Worm (Caenorhabditis elegans) whole organism, late embryonic: Measurements from ENCODE around the gene ttr-28.

Experiments used
- C08G9.2 ChIP-seq: sonication (generic microtip); optimal IDR thresholded peaks from 2 replicates; lab custom pipeline; 2016; ENCODE audit warnings: mild to moderate bottlenecking, missing genetic modification characterization, moderate library complexity, missing compliant biosample characterization
- C38D4.7 ChIP-seq: fragments of 200-800 bp; sonication (Bioruptor generic); optimal IDR thresholded peaks from 2 replicates; lab custom pipeline; 2018; ENCODE audit warnings: mild to moderate bottlenecking, missing genetic modification characterization, moderate library complexity, missing compliant biosample characterization
- K09A11.1 ChIP-seq: sonication (generic microtip); optimal IDR thresholded peaks from 2 replicates; lab custom pipeline; 2017; ENCODE audit warnings: antibody characterized with exemption, mild to moderate bottlenecking, missing genetic modification characterization, missing compliant biosample characterization; ENCODE audit not compliant: insufficient read depth
- T23F11.4 ChIP-seq: fragments of 200-800 bp; sonication (Bioruptor generic); optimal IDR thresholded peaks from 2 replicates; lab custom pipeline; 2018; ENCODE audit warnings: mild to moderate bottlenecking, missing genetic modification characterization, missing compliant biosample characterization
- Y22D7AL.16 ChIP-seq: sonication (generic microtip); optimal IDR thresholded peaks from 2 replicates; lab custom pipeline; 2016; ENCODE audit warnings: missing genetic modification characterization, missing compliant biosample characterization
- ama-1 ChIP-seq: fragments of 150-350 bp; optimal IDR thresholded peaks from 2 replicates; lab custom pipeline; 2014
- ceh-19 ChIP-seq: fragments of 200-800 bp; sonication (Bioruptor generic); optimal IDR thresholded peaks from 2 replicates; lab custom pipeline; 2018; ENCODE audit warnings: mild to moderate bottlenecking, missing genetic modification characterization, missing compliant biosample characterization
- ceh-2 ChIP-seq: sonication (generic microtip); optimal IDR thresholded peaks from 2 replicates; lab custom pipeline; 2016; ENCODE audit warnings: missing genotype, missing genetic modification characterization, missing compliant biosample characterization
- ceh-22 ChIP-seq: sonication (generic microtip); optimal IDR thresholded peaks from 2 replicates; lab custom pipeline; 2017; ENCODE audit warnings: missing biosample characterization, missing genetic modification characterization
- ceh-24 ChIP-seq: sonication (generic microtip); optimal IDR thresholded peaks from 2 replicates; lab custom pipeline; 2016; ENCODE audit warnings: mild to moderate bottlenecking, missing genetic modification characterization, missing compliant biosample characterization
- ceh-31 ChIP-seq: sonication (generic microtip); optimal IDR thresholded peaks from 2 replicates; lab custom pipeline; 2016; ENCODE audit warnings: missing genetic modification characterization, missing compliant biosample characterization
- ceh-48 ChIP-seq: sonication (generic microtip); optimal IDR thresholded peaks from 2 replicates; lab custom pipeline; 2016; ENCODE audit warnings: missing genetic modification characterization, inconsistent platforms, missing compliant biosample characterization
- ceh-6 ChIP-seq: fragments of 200-800 bp; sonication (Bioruptor generic); optimal IDR thresholded peaks from 2 replicates; lab custom pipeline; 2018; ENCODE audit warnings: mild to moderate bottlenecking, missing genetic modification characterization, missing compliant biosample characterization
- ceh-9 ChIP-seq: sonication (generic microtip); optimal IDR thresholded peaks from 2 replicates; lab custom pipeline; 2016; ENCODE audit warnings: mild to moderate bottlenecking, missing genetic modification characterization, inconsistent platforms, missing compliant biosample characterization
- dve-1 ChIP-seq: sonication (generic microtip); optimal IDR thresholded peaks from 2 replicates; lab custom pipeline; 2017; ENCODE audit warnings: antibody characterized with exemption, mild to moderate bottlenecking, missing genetic modification characterization, missing compliant biosample characterization
- elt-2 ChIP-seq: sonication (generic microtip); optimal IDR thresholded peaks from 2 replicates; lab custom pipeline; 2016; ENCODE audit warnings: missing genetic modification reagents, missing genetic modification characterization, missing compliant biosample characterization
- ets-4 ChIP-seq: sonication (generic microtip); optimal IDR thresholded peaks from 2 replicates; lab custom pipeline; 2016; ENCODE audit warnings: missing genetic modification characterization, missing compliant biosample characterization
- eyg-1 ChIP-seq: sonication (generic microtip); optimal IDR thresholded peaks from 2 replicates; lab custom pipeline; 2016; ENCODE audit warnings: missing genotype, missing genetic modification characterization, missing compliant biosample characterization
- fax-1 ChIP-seq: sonication (generic microtip); optimal IDR thresholded peaks from 2 replicates; lab custom pipeline; 2016; ENCODE audit warnings: missing genotype, missing genetic modification characterization, missing compliant biosample characterization
- fkh-10 ChIP-seq: fragments of 150-350 bp; optimal IDR thresholded peaks from 2 replicates; lab custom pipeline; 2014; ENCODE audit warnings: missing biosample characterization, missing genetic modification reagents, missing genetic modification characterization
- fkh-6 ChIP-seq: sonication (generic microtip); optimal IDR thresholded peaks from 2 replicates; lab custom pipeline; 2016; ENCODE audit warnings: missing genetic modification characterization, missing compliant biosample characterization
- gmeb-2 ChIP-seq: sonication (generic microtip); optimal IDR thresholded peaks from 2 replicates; lab custom pipeline; 2016; ENCODE audit warnings: missing genetic modification characterization, inconsistent platforms, missing compliant biosample characterization
- hlh-13 ChIP-seq: fragments of 200-800 bp; sonication (Bioruptor generic); optimal IDR thresholded peaks from 2 replicates; lab custom pipeline; 2018; ENCODE audit warnings: mild to moderate bottlenecking, missing genetic modification characterization, missing compliant biosample characterization
- hlh-8 ChIP-seq: sonication (generic microtip); optimal IDR thresholded peaks from 2 replicates; lab custom pipeline; 2016; ENCODE audit warnings: missing genotype, missing genetic modification characterization, missing compliant biosample characterization
- lim-6 ChIP-seq: sonication (generic microtip); optimal IDR thresholded peaks from 2 replicates; lab custom pipeline; 2016; ENCODE audit warnings: missing genetic modification characterization, missing compliant biosample characterization
- npax-4 ChIP-seq: sonication (generic microtip); optimal IDR thresholded peaks from 2 replicates; lab custom pipeline; 2016; ENCODE audit warnings: missing genetic modification characterization, missing compliant biosample characterization
- odd-2 ChIP-seq: sonication (generic microtip); optimal IDR thresholded peaks from 2 replicates; lab custom pipeline; 2017; ENCODE audit warnings: antibody characterized with exemption, mild to moderate bottlenecking, missing genetic modification characterization, missing compliant biosample characterization
- pqm-1 ChIP-seq: sonication (generic microtip); optimal IDR thresholded peaks from 2 replicates; lab custom pipeline; 2016; ENCODE audit warnings: missing genetic modification characterization, missing compliant biosample characterization
- pros-1 ChIP-seq: fragments of 150-350 bp; optimal IDR thresholded peaks from 2 replicates; lab custom pipeline; 2014; ENCODE audit warnings: missing biosample characterization, missing genetic modification reagents, missing genetic modification characterization
- sox-2 ChIP-seq: fragments of 200-800 bp; sonication (Bioruptor generic); IDR thresholded peaks from 2 replicates; pipeline ENCODE4 v1.3.6; 2022; ENCODE audit warnings: missing genetic modification reagents, missing genetic modification characterization, missing compliant biosample characterization
- sox-4 ChIP-seq: sonication (generic microtip); optimal IDR thresholded peaks from 2 replicates; lab custom pipeline; 2017; ENCODE audit warnings: mild to moderate bottlenecking, missing genetic modification characterization, inconsistent platforms, missing compliant biosample characterization
- ttx-3 ChIP-seq: sonication (generic microtip); optimal IDR thresholded peaks from 2 replicates; lab custom pipeline; 2016; ENCODE audit warnings: missing genetic modification reagents, missing genetic modification characterization, missing compliant biosample characterization
- unc-3 ChIP-seq, 2 experiments: fragments of 200-800 bp in 1 of 2; sonication (Bioruptor generic) in 1 of 2; sonication (generic microtip) in 1 of 2; conservative IDR thresholded peaks in 1 of 2; optimal IDR thresholded peaks in 1 of 2; 2 replicates each; pipeline versions ENCODE4 v1.3.6 to Lab custom; 2016 to 2022; ENCODE audit warnings: missing compliant biosample characterization in 2 of 2, missing genetic modification characterization in 2 of 2, missing genetic modification reagents in 1 of 2
- zip-5 ChIP-seq: sonication (generic microtip); optimal IDR thresholded peaks from 2 replicates; lab custom pipeline; 2016; ENCODE audit warnings: missing genetic modification characterization, missing compliant biosample characterization
- ztf-16 ChIP-seq: sonication (generic microtip); optimal IDR thresholded peaks from 2 replicates; lab custom pipeline; 2017; ENCODE audit warnings: missing genetic modification characterization, missing compliant biosample characterization

The ttr-28 gene

DNA sequence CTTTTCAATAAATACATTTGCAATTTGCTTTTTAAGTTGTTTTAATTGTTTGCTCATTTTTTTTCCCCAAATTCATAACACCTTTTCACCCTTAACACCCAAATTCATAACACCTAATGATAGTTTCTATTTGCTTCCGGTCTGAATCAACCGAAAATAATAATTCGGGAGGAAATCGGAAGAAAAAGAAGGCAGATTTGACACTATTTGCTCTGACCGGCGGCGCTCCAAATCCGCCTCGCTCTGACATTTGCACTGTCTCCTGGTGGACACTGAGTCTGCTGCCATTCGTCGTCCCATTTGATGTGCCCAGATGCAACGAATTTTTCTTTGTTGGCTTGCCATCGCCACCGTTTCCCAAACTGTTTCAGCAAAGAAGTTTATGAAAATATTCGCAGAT, 19.2 kb upstream of the ttr-28 start, which contains the start of gene pqn-67:
TSS of gene pqn-67 (plus strand) at position 301 of the 400 bp plus-strand sequence.
- no peak for TF ChIP-seq dve-1 (tag; lab: Kevin White, UChicago)
- no peak for TF ChIP-seq zip-5 (tag; lab: Kevin White, UChicago)
- TF ChIP-seq sox-2 (GFP tag; lab: Robert Waterston, UW), result no peak
- TF ChIP-seq ceh-19 (GFP tag; lab: Kevin White, UChicago), result no peak
- TF ChIP-seq gmeb-2, result no peak
- TF ChIP-seq ceh-24 (tag; lab: Kevin White, UChicago), result no peak
- no peak for TF ChIP-seq ceh-9
- TF ChIP-seq C08G9.2 (tag; lab: Kevin White, UChicago), result no peak
- no peak for TF ChIP-seq Y22D7AL.16 (tag; lab: Kevin White, UChicago)
- TF ChIP-seq ceh-22, result no peak
- TF ChIP-seq ets-4, result no peak
- no peak for TF ChIP-seq K09A11.1 (tag; lab: Kevin White, UChicago)
- TF ChIP-seq C38D4.7 (GFP tag; lab: Kevin White, UChicago), result no peak
- no peak for TF ChIP-seq ttx-3 (tag; lab: Kevin White, UChicago)
- TF ChIP-seq ceh-48 (tag; lab: Kevin White, UChicago), result no peak
- no peak for TF ChIP-seq hlh-8 (tag; lab: Kevin White, UChicago)
- TF ChIP-seq hlh-13 (GFP tag; lab: Kevin White, UChicago), result no peak
- TF ChIP-seq ceh-2 (tag; lab: Kevin White, UChicago), result no peak
- TF ChIP-seq eyg-1, result no peak
- TF ChIP-seq unc-3 (GFP tag; conservative IDR thresholded peaks at IDR 0.05; lab: Robert Waterston, UW), result no peak
- no peak for TF ChIP-seq unc-3 (tag; optimal IDR thresholded peaks at IDR 0.05; lab: Kevin White, UChicago)

DNA sequence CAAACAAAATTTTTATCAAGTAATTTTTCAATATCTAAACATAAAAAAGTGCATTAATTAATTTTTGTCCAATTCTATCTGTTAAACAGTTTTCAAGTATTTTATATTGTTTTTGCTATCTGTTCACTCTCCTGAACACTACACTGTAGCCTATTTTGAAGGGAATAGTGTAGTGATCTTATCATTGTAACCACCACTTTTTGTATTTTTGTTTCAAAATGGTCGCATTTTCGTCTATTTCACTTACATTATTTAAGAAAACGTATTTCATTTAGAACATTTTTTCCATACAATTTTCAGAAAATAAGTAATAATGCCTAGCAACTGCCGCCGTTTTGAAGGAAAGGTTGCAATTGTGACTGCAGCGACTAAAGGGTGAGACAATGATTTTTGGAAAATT, 17.3 kb upstream of the ttr-28 start, which contains the start of gene dhrs-4:
TSS of gene dhrs-4 (plus strand) at position 301 of the 400 bp plus-strand sequence.
- TF ChIP-seq fkh-10 (GFP tag; lab: Kevin White, UChicago), result no peak
- TF ChIP-seq elt-2 (tag; lab: Kevin White, UChicago), result no peak
- TF ChIP-seq ama-1 (lab: Kevin White, UChicago), result no peak
- no peak for TF ChIP-seq T23F11.4
- no peak for TF ChIP-seq odd-2 (tag; lab: Kevin White, UChicago)
- no peak for TF ChIP-seq gmeb-2
- TF ChIP-seq ceh-6 (GFP tag; lab: Kevin White, UChicago), result no peak
- TF ChIP-seq pqm-1 (tag; lab: Kevin White, UChicago), result no peak
- no peak for TF ChIP-seq ceh-48 (tag; lab: Kevin White, UChicago)
- no peak for TF ChIP-seq fkh-6 (tag; lab: Kevin White, UChicago)
- TF ChIP-seq fax-1 (tag; lab: Kevin White, UChicago), result no peak
- TF ChIP-seq sox-4, result no peak
- TF ChIP-seq unc-3 (GFP tag; conservative IDR thresholded peaks at IDR 0.05; lab: Robert Waterston, UW), result no peak
- TF ChIP-seq unc-3 (tag; optimal IDR thresholded peaks at IDR 0.05; lab: Kevin White, UChicago), result no peak

- TF ChIP-seq C08G9.2 (tag; lab: Kevin White, UChicago) (no peak), npax-4 (tag; lab: Kevin White, UChicago) (no peak), ama-1 (lab: Kevin White, UChicago) (no peak), ceh-31 (tag; lab: Kevin White, UChicago) (no peak), lim-6 (tag; lab: Kevin White, UChicago) (no peak), ets-4 (no peak), ztf-16 (tag; lab: Kevin White, UChicago) (no peak), pros-1 (tag; lab: Kevin White, UChicago) (no peak), eyg-1 (no peak), ceh-9 (no peak), zip-5 (tag; lab: Kevin White, UChicago) (no peak)
Observed at ce11 chrV:12921680-12922079, 16.7 kb upstream of the ttr-28 start.

DNA sequence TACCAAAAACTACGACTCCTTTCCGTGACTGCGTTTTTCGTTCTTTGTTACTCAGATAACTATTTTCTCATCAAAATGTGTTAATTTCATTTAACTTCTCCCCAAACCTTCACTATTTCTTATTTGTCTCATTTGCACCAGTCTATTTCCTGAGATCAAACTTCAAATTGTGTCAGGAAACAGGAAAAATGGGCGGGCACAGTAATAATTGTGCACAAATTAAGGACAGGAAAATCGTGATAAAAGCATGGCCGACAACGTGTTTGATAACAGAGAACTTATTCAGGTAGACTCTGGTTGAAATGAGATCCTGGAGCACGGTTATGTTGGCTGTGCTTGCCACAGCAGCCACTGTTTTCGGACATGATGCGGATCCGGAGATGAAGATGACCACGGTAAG, 14.7 kb upstream of the ttr-28 start, which contains the start of gene lipl-1:
TSS of gene lipl-1 (plus strand) at position 282 of the 400 bp plus-strand sequence.
- TF ChIP-seq unc-3 (GFP tag; conservative IDR thresholded peaks at IDR 0.05; lab: Robert Waterston, UW) (no peak), unc-3 (tag; optimal IDR thresholded peaks at IDR 0.05; lab: Kevin White, UChicago) (no peak), pros-1 (tag; lab: Kevin White, UChicago) (no peak), ceh-9 (no peak)
